Worm (Caenorhabditis elegans) whole organism, L2 larva: Measurements from ENCODE around the gene ppat-1.

Experiments used
- R02D3.7 ChIP-seq: fragments of 150-350 bp; optimal IDR thresholded peaks from 2 replicates; lab custom pipeline; 2014; ENCODE audit warnings: missing biosample characterization, missing genetic modification characterization
- Y55F3AM.14 ChIP-seq: fragments of 200-800 bp; sonication (Bioruptor generic); optimal IDR thresholded peaks from 2 replicates; lab custom pipeline; 2018; ENCODE audit warnings: mild to moderate bottlenecking, missing genetic modification characterization, missing compliant biosample characterization
- ama-1 ChIP-seq: fragments of 150-350 bp; optimal IDR thresholded peaks from 2 replicates; lab custom pipeline; 2018; ENCODE audit warnings: inconsistent platforms
- nhr-23 ChIP-seq: fragments of 150-350 bp; optimal IDR thresholded peaks from 2 replicates; lab custom pipeline; 2014; ENCODE audit warnings: missing biosample characterization, missing genetic modification reagents, missing genetic modification characterization
- unc-39 ChIP-seq: fragments of 150-350 bp; optimal IDR thresholded peaks from 2 replicates; lab custom pipeline; 2014; ENCODE audit warnings: missing biosample characterization, missing genetic modification characterization
- unc-62 ChIP-seq: fragments of 150-350 bp; optimal IDR thresholded peaks from 2 replicates; lab custom pipeline; 2014; ENCODE audit warnings: missing biosample characterization, missing genetic modification reagents, missing genetic modification characterization

ce11 chrIII:4679963-4680484 lies 9.1 kb upstream of the ppat-1 start, which contains the start of gene srg-11:
- TF ChIP-seq R02D3.7 (tag; lab: Kevin White, UChicago) (no peak), unc-62 (no peak), ama-1 (lab: Kevin White, UChicago) (no peak), Y55F3AM.14 (GFP tag; lab: Kevin White, UChicago) (no peak), nhr-23 (tag; lab: Kevin White, UChicago) (no peak), unc-39 (tag; lab: Kevin White, UChicago) (no peak)
